Fruit fly (Drosophila melanogaster): ENCODE measurements around the gene GstD9.

Gene GstD9

dm6 chr3R:12402935-12403334 is 35.6 kb upstream of the GstD9 start (continued):
- TF ChIP-seq NC2β (GFP tag; optimal IDR thresholded peaks at IDR 0.05) (peak; percentile 99), esg (GFP tag; conservative IDR thresholded peaks at IDR 0.05) (peak; percentile 93), CG10274 (GFP tag; optimal IDR thresholded peaks at IDR 0.05) (peak; percentile 95), salm (tag; optimal IDR thresholded peaks at IDR 0.05) (peak; percentile 98), bbx (GFP tag; IDR thresholded peaks at IDR 0.05; ENCODE audit: partially characterized antibody) (no peak), D19A (tag; optimal IDR thresholded peaks at IDR 0.05) (peak; percentile 99), CG12104 (GFP tag; optimal IDR thresholded peaks at IDR 0.05) (peak; percentile 98), CG14710 (tag; optimal IDR thresholded peaks at IDR 0.05) (peak; percentile 98), Usf (GFP tag; optimal IDR thresholded peaks at IDR 0.05) (peak; percentile 93), zen (tag; optimal IDR thresholded peaks at IDR 0.05) (peak; percentile 100), dpn (GFP tag; optimal IDR thresholded peaks at IDR 0.05) (peak; percentile 94), Dfd (GFP tag; optimal IDR thresholded peaks at IDR 0.05) (no peak), ase (GFP tag; IDR thresholded peaks at IDR 0.05) (peak; percentile 94), CG16813 (GFP tag; IDR thresholded peaks at IDR 0.05; ENCODE audit: partially characterized antibody) (0 out of 3 replicates have a peak, but pooled peaks have one; percentile 32), lilli (GFP tag; optimal IDR thresholded peaks at IDR 0.05) (peak; percentile 96), HmgZ (tag; optimal IDR thresholded peaks at IDR 0.05) (peak; percentile 98), CG4328 (GFP tag; optimal IDR thresholded peaks at IDR 0.05) (peak; percentile 97), H2.0 (GFP tag; IDR thresholded peaks at IDR 0.05) (peak; percentile 96), CG13287 (GFP tag; IDR thresholded peaks at IDR 0.05; ENCODE audit: partially characterized antibody) (peak; percentile 71; the same call in 1 of the 2 replicates), CG16863 (GFP tag; optimal IDR thresholded peaks at IDR 0.05) (peak; percentile 93), CG14014 (GFP tag; IDR thresholded peaks at IDR 0.05) (peak; percentile 97), psq (GFP tag; optimal IDR thresholded peaks at IDR 0.05) (peak; percentile 87), CG18764 (GFP tag; optimal IDR thresholded peaks at IDR 0.05) (peak; percentile 94), mam (GFP tag; optimal IDR thresholded peaks at IDR 0.05) (peak; percentile 92), H15 (GFP tag; IDR thresholded peaks at IDR 0.05) (peak; percentile 92), CG34376 (GFP tag; optimal IDR thresholded peaks at IDR 0.05) (peak; percentile 100), NC2α (GFP tag; optimal IDR thresholded peaks at IDR 0.05) (peak; percentile 91), Dip2 (GFP tag; IDR thresholded peaks at IDR 0.05) (peak; percentile 56; the same call in 1 of the 2 replicates), CG15514 (GFP tag; optimal IDR thresholded peaks at IDR 0.05) (peak; percentile 95), aop (GFP tag; IDR thresholded peaks at IDR 0.05) (peak; percentile 90), CG14667 (GFP tag; IDR thresholded peaks at IDR 0.05) (peak; percentile 84), z (GFP tag; IDR thresholded peaks at IDR 0.05) (peak; percentile 72; the same call in 1 of the 3 replicates), vnd (GFP tag; IDR thresholded peaks at IDR 0.05; ENCODE audit: partially characterized antibody) (no peak), CG9932 (GFP tag; IDR thresholded peaks at IDR 0.05) (no peak; the same call in 1 of the 2 replicates), HLH54F (GFP tag; optimal IDR thresholded peaks at IDR 0.05) (peak; percentile 89), Opbp (GFP tag; IDR thresholded peaks at IDR 0.05; ENCODE audit: partially characterized antibody) (no peak), CG8359 (GFP tag; optimal IDR thresholded peaks at IDR 0.05; ENCODE audit: borderline replicate concordance) (peak; percentile 92), Bdp1 (GFP tag; optimal IDR thresholded peaks at IDR 0.05) (peak; percentile 86), nerfin-1 (tag; optimal IDR thresholded peaks at IDR 0.05) (peak; percentile 98), Doc3 (GFP tag; IDR thresholded peaks at IDR 0.05; ENCODE audit: partially characterized antibody) (0 out of 3 replicates have a peak, but pooled peaks have one; percentile 44), pho (GFP tag; optimal IDR thresholded peaks at IDR 0.05) (peak; percentile 91), Lpt (GFP tag; optimal IDR thresholded peaks at IDR 0.05) (no peak), dmrt11E (tag; optimal IDR thresholded peaks at IDR 0.05) (peak; percentile 99), nerfin-2 (GFP tag; IDR thresholded peaks at IDR 0.05; ENCODE audit: partially characterized antibody) (no peak), Atf3 (GFP tag; optimal IDR thresholded peaks at IDR 0.05) (peak; percentile 92), zfh2 (GFP tag; optimal IDR thresholded peaks at IDR 0.05) (peak; percentile 87), CG13424 (tag; optimal IDR thresholded peaks at IDR 0.05) (peak; percentile 99), vvl (GFP tag; IDR thresholded peaks at IDR 0.05) (peak; percentile 99), CG30020 (tag; optimal IDR thresholded peaks at IDR 0.05) (peak; percentile 90), tap (tag; optimal IDR thresholded peaks at IDR 0.05) (peak; percentile 99)
